Worm (Caenorhabditis elegans) whole organism, late embryonic: ENCODE results near the gene rpl-38.

Experiments used
- ceh-9 ChIP-seq: sonication (generic microtip); optimal IDR thresholded peaks from 2 replicates; lab custom pipeline; 2016; ENCODE audit warnings: mild to moderate bottlenecking, missing genetic modification characterization, inconsistent platforms, missing compliant biosample characterization
- elt-4 ChIP-seq: sonication (generic microtip); optimal IDR thresholded peaks from 2 replicates; lab custom pipeline; 2016; ENCODE audit warnings: missing genetic modification characterization, missing compliant biosample characterization
- pqm-1 ChIP-seq: sonication (generic microtip); optimal IDR thresholded peaks from 2 replicates; lab custom pipeline; 2016; ENCODE audit warnings: missing genetic modification characterization, missing compliant biosample characterization

DNA sequence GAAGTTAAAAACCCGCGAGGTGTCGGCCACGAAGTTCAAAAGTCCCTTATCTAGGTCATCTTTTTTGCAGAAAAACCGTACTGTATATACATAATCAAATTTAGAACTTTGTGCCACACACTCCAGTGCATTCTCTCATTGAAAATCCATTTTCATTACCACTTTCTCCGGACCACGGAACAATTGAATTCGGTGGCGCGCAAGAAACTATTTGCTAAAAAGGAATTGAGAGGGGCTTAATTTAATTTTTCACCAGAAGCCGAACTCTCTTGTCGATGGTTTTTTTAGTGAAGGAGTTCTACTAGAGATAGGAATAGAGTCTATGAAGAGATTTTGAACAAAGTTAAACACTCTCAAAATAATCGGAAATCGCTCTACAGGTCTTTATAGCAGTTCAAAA is 7.9 kb downstream of the rpl-38 start:
- TF ChIP-seq elt-4 (tag; lab: Kevin White, UChicago) (no peak), ceh-9 (tag; lab: Kevin White, UChicago) (no peak), pqm-1 (tag; lab: Kevin White, UChicago) (no peak)
